Worm (Caenorhabditis elegans) whole organism, L4/young adult: ENCODE data around the gene F55E10.4.

ENCODE experiments used
- W03F9.2 ChIP-seq: fragments of 150-350 bp; optimal IDR thresholded peaks from 2 replicates; lab custom pipeline; 2014; ENCODE audit warnings: missing biosample characterization, missing genetic modification characterization
- him-1 ChIP-seq: sonication (generic microtip); optimal IDR thresholded peaks from 2 replicates; lab custom pipeline; 2016; ENCODE audit warnings: missing genotype, missing genetic modification reagents, missing genetic modification characterization, missing compliant biosample characterization

DNA sequence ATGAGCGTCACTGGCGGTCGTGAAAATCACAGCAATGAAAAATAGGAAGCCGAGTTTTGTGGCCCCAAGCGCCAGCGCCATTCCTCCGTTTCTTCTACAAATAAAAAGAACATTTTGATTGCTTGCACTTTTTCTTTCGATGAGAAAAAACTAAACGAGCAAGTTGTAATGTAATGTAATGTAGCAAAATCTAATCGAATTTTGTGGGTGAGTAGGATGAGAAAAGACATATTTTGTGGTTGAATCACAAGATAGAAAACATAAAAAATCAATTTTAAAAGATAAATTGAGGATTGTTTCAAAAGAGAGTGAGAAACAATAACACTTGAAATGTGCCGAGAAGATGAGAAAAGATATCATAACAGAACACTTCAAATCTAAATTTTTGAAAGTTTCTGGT, 20.1 kb downstream of the F55E10.4 start, which contains the start of gene R09F10.5:
- TF ChIP-seq W03F9.2 (tag; lab: Kevin White, UChicago) (no peak), him-1 (tag; lab: Kevin White, UChicago) (no peak)
